Fruit fly (Drosophila melanogaster): ENCODE measurements around the gene CG31068.

The CG31068 gene

DNA sequence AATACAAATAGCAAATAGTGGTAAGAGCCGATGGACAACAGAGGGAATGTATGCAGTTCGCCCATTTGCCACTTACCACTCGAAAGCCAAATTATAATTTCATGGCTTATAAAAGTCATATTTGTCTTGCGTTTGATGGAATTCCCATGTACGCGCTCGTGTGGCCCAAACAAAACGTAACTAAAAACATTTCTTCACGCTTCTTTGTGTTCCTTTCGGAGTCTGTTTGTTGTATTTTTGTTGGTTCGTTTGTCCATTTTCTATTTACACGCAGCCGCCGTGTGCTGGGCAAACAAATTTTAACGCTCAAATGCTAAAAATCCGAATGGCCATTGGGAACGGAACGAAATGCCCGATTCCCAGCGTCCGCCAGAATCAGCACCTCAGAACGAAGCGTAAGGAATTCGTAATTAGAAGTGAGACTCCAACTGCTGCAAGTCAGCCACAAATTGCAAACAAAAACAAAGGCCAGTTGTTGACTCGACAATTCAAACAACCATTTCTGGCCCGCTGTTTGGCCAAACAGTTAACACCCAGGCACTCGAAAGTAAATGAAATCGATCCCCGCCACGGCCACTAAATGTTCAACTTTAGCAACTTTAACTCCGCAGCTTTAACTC, 24.7 kb upstream of the CG31068 start:
- TF ChIP-seq Myc (optimal IDR thresholded peaks at IDR 0.05) (no peak), h (optimal IDR thresholded peaks at IDR 0.05) (no peak), ttk (optimal IDR thresholded peaks at IDR 0.05) (no peak), psq (optimal IDR thresholded peaks at IDR 0.05) (no peak), Sin3A (optimal IDR thresholded peaks at IDR 0.05) (no peak), insv (optimal IDR thresholded peaks at IDR 0.05) (no peak)

DNA sequence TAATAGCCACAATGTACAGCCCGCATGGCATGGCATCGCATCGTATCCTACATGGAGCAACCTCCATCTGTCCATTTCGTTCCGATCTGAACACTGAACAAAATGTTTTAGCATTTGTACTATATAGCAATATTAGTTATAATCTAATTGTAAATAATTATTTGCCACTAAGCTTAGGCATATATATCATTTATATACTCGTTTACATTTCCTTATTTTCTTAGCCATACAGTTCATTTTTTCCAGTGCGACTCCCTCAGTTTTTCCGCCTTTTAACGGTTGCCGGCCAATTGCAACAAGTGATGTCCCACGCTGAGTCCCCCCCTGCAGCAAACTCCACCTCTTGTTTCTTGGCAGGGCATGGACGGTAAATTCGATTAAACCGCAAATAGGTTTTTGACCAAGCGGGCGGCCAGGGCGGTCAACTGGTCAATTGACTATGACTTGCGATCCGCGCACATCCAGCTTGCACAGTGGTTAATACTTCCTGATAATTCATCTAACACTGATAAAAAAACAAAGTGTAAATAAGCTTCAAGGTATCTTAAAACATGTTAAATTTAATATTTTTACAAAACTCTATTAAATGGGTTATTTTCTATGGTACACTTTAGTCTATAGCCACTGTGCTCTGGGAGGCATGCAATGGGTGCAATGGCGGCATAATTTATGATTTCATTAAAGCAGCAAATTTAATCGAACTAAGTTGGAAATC, 23.8 kb upstream of the CG31068 start:
- no peak for TF ChIP-seq insv (optimal IDR thresholded peaks at IDR 0.05)
- TF ChIP-seq ttk (optimal IDR thresholded peaks at IDR 0.05), result no peak
- no peak for TF ChIP-seq h (optimal IDR thresholded peaks at IDR 0.05)
- TF ChIP-seq Myc (optimal IDR thresholded peaks at IDR 0.05), result no peak
- no peak for TF ChIP-seq psq (optimal IDR thresholded peaks at IDR 0.05)
- TF ChIP-seq Sin3A (optimal IDR thresholded peaks at IDR 0.05), result no peak

DNA sequence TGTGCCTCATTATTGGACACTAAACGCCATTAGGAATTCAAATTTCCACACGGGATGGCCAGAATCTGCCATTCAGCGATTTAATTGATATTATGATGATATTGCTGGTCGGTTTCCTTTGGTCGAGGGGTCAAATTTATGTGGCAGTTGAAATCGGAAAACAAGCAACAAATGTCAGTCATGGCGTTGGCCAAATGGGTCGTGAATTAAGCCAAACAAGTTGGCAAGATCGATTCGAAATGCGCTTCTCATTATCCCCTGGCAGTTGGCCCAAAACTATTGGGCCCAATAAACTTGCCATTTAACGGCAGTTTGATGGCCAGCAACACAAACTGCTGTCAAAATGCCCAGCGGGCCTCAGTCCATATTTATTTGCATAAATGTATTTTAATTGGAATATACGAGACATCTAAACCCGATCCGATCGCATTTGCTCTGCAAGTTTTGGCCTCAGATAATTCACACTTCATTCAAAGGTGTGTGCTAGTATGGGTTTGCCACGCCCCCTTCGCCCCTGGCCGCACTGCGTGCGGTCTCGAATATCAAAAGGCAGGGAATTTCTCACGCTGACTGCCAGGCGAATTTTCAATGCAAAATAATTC, 20.4 kb upstream of the CG31068 start:
- TF ChIP-seq h (optimal IDR thresholded peaks at IDR 0.05) (no peak), insv (optimal IDR thresholded peaks at IDR 0.05) (no peak), ttk (optimal IDR thresholded peaks at IDR 0.05) (no peak), Sin3A (optimal IDR thresholded peaks at IDR 0.05) (no peak), Myc (optimal IDR thresholded peaks at IDR 0.05) (no peak), psq (optimal IDR thresholded peaks at IDR 0.05) (no peak)

DNA sequence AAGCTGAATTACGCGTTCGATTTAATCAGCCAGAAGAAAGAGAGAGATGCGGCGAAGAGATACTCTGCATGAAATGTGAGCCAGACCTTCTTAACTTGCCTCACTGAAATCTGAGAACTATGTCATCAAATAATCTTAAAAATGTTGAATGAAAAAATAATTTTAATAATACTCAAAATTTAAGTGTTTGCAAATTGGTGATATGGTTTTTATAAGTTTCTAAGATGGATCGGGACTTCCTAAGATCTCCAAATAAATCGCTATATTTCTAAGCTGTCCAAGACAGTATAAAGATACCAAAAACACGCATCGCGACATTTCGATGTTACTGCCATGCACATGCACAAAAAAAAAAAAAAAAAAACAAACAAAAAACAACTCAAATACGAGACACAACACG, 18.5 kb upstream of the CG31068 start:
- no peak for TF ChIP-seq Sin3A (optimal IDR thresholded peaks at IDR 0.05)

DNA sequence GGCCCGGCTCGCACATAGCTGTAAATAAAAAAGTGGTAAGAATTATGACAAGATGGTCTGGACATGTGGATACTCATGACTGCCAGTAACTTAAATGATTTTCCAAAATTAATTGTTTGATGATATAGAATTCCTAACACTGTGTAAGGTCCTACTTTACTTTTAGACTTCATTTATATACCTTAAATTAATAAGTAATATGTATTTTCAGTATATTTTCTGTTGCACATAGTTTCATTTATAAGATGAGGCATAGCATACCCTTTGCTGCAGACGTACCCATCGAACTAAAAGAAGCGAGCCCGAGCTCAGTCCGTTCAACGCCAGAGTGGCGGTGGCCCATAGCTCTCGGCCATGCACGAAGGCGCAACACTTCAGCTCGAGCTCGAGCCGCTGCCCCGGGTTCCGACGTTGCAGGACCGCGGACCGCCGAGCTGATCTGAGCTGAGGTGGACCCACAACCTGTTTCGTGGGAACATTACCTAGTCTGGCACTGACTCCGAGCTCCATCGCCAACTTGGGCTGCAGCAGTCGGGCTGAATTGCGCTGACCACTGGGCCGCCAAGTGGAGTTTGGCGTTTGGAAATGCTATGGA, 15.9 kb upstream of the CG31068 start:
- TF ChIP-seq insv (optimal IDR thresholded peaks at IDR 0.05), result no peak
- TF ChIP-seq Myc (optimal IDR thresholded peaks at IDR 0.05), result no peak
- TF ChIP-seq psq (optimal IDR thresholded peaks at IDR 0.05), result no peak
- TF ChIP-seq Sin3A (optimal IDR thresholded peaks at IDR 0.05), result no peak
- TF ChIP-seq h (optimal IDR thresholded peaks at IDR 0.05), result no peak
- no peak for TF ChIP-seq ttk (optimal IDR thresholded peaks at IDR 0.05)

DNA sequence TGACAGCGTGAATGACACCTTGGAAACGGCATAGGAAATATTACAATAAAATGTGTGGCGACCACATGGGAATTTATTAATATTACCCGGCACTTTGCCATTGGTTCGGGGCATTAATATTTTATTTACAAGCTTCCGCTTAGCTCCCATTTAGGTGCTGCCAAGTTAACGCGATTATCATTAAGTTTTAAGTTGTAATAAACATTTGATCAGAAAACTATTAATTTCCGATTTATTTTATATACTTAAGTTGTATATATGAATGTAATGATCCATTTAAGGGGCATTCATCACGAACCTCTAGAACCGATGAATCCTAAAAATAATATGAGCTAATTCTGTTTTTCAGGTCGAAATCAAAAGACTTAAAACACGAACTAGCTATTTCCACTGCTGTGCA, 15.2 kb upstream of the CG31068 start:
- no peak for TF ChIP-seq Sin3A (optimal IDR thresholded peaks at IDR 0.05)
- no peak for TF ChIP-seq psq (optimal IDR thresholded peaks at IDR 0.05)
- TF ChIP-seq insv (optimal IDR thresholded peaks at IDR 0.05), result no peak
- no peak for TF ChIP-seq h (optimal IDR thresholded peaks at IDR 0.05)
- TF ChIP-seq Myc (optimal IDR thresholded peaks at IDR 0.05), result no peak
- no peak for TF ChIP-seq ttk (optimal IDR thresholded peaks at IDR 0.05)

DNA sequence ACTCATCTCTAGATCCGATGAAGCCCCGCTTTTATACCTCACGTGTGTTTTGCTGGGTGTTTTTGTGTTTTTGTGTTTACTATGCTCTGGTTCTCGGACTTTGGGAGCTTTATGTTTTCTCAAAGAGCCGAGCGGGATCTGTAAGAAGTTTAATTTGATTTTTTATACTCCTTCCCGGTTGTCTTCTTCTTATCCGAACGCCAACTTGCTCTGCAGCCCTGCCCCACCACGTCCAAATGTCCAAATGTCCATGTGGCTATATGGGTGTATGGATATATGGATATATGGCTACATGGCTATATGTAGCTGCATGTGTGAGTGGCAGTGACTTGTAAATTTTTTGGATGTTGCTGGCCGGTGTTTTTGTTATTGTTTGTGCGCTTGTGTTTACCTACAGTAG, 14.7 kb upstream of the CG31068 start:
- TF ChIP-seq Sin3A (optimal IDR thresholded peaks at IDR 0.05) (no peak), ttk (optimal IDR thresholded peaks at IDR 0.05) (no peak), psq (optimal IDR thresholded peaks at IDR 0.05) (no peak), Myc (optimal IDR thresholded peaks at IDR 0.05) (no peak), h (optimal IDR thresholded peaks at IDR 0.05) (no peak), insv (optimal IDR thresholded peaks at IDR 0.05) (no peak)

DNA sequence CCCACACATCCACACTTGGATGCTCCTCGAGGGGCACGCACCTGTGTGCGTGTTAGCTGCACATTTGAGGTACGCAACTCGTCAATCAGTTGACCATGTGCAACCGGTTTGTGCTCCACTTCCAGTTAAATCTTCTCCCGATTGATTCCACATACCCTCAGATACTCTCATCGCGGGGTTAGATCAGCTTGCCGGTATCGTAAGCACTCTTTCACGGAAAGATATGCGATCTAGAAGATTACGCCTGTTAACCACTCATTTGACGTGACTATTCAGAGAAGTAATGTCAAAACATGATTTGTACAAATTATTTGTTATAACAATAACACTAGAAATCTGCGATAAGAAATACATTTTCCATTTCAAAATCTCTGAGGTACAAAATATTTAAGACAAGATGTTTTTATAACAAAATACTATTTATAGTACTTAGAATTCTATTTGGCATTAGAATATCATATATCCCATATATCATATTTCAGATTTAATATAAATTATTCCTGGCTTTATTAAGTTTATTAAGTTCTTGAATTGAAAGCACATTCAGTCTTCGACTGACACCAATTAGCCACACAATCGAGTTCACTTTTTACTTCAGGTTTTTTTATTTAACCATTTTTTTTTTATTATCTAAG, 12.6 kb upstream of the CG31068 start:
- no peak for TF ChIP-seq Myc (optimal IDR thresholded peaks at IDR 0.05)
- TF ChIP-seq Sin3A (optimal IDR thresholded peaks at IDR 0.05), result no peak
- no peak for TF ChIP-seq ttk (optimal IDR thresholded peaks at IDR 0.05)
- no peak for TF ChIP-seq psq (optimal IDR thresholded peaks at IDR 0.05)
- TF ChIP-seq insv (optimal IDR thresholded peaks at IDR 0.05), result no peak
- no peak for TF ChIP-seq h (optimal IDR thresholded peaks at IDR 0.05)

DNA sequence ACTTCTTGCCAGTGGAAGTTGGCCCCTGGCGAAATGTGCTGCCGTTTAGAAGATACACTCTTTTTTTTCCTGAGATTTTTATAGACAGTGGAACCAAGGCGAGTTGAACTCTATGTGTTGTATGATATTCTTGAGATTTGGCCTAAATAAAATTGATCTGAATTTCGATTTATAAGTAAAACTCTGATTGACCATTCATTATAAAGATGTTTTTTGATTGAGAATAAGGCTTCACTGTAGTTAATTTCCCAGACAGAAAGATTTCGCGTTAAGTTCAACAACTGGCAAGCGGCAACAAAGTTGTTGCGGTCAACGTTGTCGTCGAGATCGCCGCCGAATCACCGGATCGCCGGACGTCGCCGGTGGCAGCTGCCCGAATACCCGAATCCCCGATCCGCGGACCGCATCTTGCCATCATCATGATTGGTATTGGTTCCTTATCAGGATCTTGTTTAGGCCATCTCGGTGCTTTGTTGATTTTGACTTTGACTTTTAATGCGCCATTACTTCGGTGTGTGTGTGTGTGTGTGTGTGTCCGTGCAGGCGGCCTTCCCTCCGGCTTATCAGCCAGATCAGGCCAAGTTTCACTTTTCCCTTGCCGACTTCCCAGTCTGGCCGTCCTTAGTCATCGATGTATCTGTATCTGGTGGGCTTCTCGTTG, 11.4 kb upstream of the CG31068 start:
- no peak for TF ChIP-seq ttk (optimal IDR thresholded peaks at IDR 0.05)
- TF ChIP-seq insv (optimal IDR thresholded peaks at IDR 0.05), result no peak
- no peak for TF ChIP-seq h (optimal IDR thresholded peaks at IDR 0.05)
- no peak for TF ChIP-seq psq (optimal IDR thresholded peaks at IDR 0.05)
- TF ChIP-seq Myc (optimal IDR thresholded peaks at IDR 0.05), result no peak
- no peak for TF ChIP-seq Sin3A (optimal IDR thresholded peaks at IDR 0.05)

DNA sequence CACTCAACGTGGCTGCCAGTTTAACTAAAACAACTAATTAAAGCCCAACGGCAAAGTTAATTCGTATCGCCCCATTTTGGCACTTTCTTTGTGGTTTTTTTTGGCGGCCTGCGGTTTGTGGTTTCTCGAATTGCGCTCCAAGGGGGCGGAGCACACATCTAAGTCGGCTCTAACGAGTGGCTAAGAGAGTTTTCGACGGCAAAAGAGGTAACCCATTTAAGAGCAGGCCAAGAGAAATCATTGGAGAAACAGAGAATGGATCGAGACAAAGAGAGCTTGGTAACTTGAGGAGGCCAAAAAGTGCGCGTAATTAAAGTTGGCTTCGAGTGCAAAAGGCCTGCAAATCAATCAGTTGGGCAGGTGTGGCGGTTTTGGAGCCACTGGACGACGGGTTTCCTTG, 10.5 kb upstream of the CG31068 start:
- TF ChIP-seq insv (optimal IDR thresholded peaks at IDR 0.05) (no peak), psq (optimal IDR thresholded peaks at IDR 0.05) (no peak), Myc (optimal IDR thresholded peaks at IDR 0.05) (no peak), h (optimal IDR thresholded peaks at IDR 0.05) (no peak), Sin3A (optimal IDR thresholded peaks at IDR 0.05) (no peak), ttk (optimal IDR thresholded peaks at IDR 0.05) (no peak)

DNA sequence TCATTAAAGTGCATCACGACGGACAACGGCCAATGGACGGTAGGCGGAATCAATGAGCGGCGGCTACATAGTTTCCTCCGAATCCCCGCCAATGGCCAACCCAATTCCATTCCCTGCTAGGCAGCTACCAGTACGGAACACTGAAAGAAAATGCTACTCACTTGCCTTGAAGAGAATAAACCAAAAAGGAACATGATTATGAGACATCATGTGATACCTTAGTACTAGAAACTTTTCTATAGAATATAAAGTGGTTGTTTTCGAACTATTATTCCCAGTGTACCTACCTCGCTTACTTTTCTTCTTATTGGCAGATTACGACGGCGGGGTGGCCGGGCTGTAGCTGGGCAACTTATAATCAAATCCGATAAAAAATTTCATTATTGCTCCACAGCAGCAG, 8.8 kb upstream of the CG31068 start:
- TF ChIP-seq ttk (optimal IDR thresholded peaks at IDR 0.05) (no peak), h (optimal IDR thresholded peaks at IDR 0.05) (no peak), psq (optimal IDR thresholded peaks at IDR 0.05) (no peak), insv (optimal IDR thresholded peaks at IDR 0.05) (no peak), Myc (optimal IDR thresholded peaks at IDR 0.05) (no peak), Sin3A (optimal IDR thresholded peaks at IDR 0.05) (no peak)

Measured in Kc167 (cell line).